Worm (Caenorhabditis elegans) whole organism, L1 larva: Measurements from ENCODE around the gene C07A12.18.

Experiments
- C16A3.4 ChIP-seq: fragments of 150-350 bp; optimal IDR thresholded peaks from 2 replicates; lab custom pipeline; 2014; ENCODE audit warnings: missing biosample characterization, missing genetic modification characterization
- aha-1 ChIP-seq: fragments of 150-350 bp; optimal IDR thresholded peaks from 2 replicates; lab custom pipeline; 2014; ENCODE audit warnings: missing biosample characterization, missing genetic modification characterization
- ama-1 ChIP-seq: fragments of 150-350 bp; optimal IDR thresholded peaks from 2 replicates; lab custom pipeline; 2014
- blmp-1 ChIP-seq: fragments of 150-350 bp; optimal IDR thresholded peaks from 2 replicates; lab custom pipeline; 2014; ENCODE audit warnings: missing biosample characterization, missing genetic modification characterization
- ceh-8 ChIP-seq: fragments of 200-800 bp; sonication (Bioruptor generic); optimal IDR thresholded peaks from 2 replicates; lab custom pipeline; 2018; ENCODE audit warnings: mild to moderate bottlenecking, missing genetic modification characterization, moderate library complexity, missing compliant biosample characterization
- ceh-88 ChIP-seq: fragments of 200-800 bp; sonication (Bioruptor generic); IDR thresholded peaks from 2 replicates; pipeline ENCODE4 v1.3.6; 2022; ENCODE audit warnings: missing genetic modification characterization, missing compliant biosample characterization
- ceh-90 ChIP-seq: sonication (generic microtip); optimal IDR thresholded peaks from 2 replicates; lab custom pipeline; 2016; ENCODE audit warnings: missing genetic modification characterization, missing compliant biosample characterization
- dpl-1 ChIP-seq, 3 experiments: fragments of 150-350 bp in 2 of 3; sonication (generic microtip) in 1 of 3; optimal IDR thresholded peaks; 2 replicates each; lab custom pipeline; 2014 to 2017; ENCODE audit warnings: missing biosample characterization in 3 of 3, missing genetic modification characterization in 3 of 3, missing genetic modification reagents in 3 of 3
- efl-1 ChIP-seq, 4 experiments: fragments of 150-350 bp; optimal IDR thresholded peaks in 3 of 4; peaks in 1 of 4; 1 replicate in 1 of 4; 2 replicates in 3 of 4; lab custom pipeline; 2014; ENCODE audit warnings: missing biosample characterization in 2 of 4, missing genetic modification characterization in 2 of 4, missing genetic modification reagents in 2 of 4
- efl-3 ChIP-seq: fragments of 200-800 bp; sonication (Bioruptor generic); optimal IDR thresholded peaks from 2 replicates; lab custom pipeline; 2018; ENCODE audit warnings: mild to moderate bottlenecking, missing genetic modification characterization, missing compliant biosample characterization
- egl-13 ChIP-seq: sonication (generic microtip); optimal IDR thresholded peaks from 2 replicates; lab custom pipeline; 2016; ENCODE audit warnings: missing genotype, missing genetic modification reagents, missing genetic modification characterization, missing compliant biosample characterization
- egl-27 ChIP-seq, 2 experiments: fragments of 150-350 bp in 1 of 2; sonication (generic microtip); optimal IDR thresholded peaks; 3 replicates each; lab custom pipeline; 2017 to 2018; ENCODE audit warnings: missing biosample characterization in 2 of 2, missing genetic modification characterization in 2 of 2, missing genetic modification reagents in 2 of 2
- elt-2 ChIP-seq: sonication (generic microtip); optimal IDR thresholded peaks from 2 replicates; lab custom pipeline; 2016; ENCODE audit warnings: missing genetic modification characterization, mild to moderate bottlenecking, inconsistent platforms, missing compliant biosample characterization, missing genetic modification reagents
- elt-3 ChIP-seq, 6 experiments: fragments of 150-350 bp in 1 of 6; sonication (generic microtip); optimal IDR thresholded peaks; 2 replicates each; lab custom pipeline; 2017 to 2018; ENCODE audit warnings: missing biosample characterization in 6 of 6, missing genetic modification characterization in 6 of 6, inconsistent platforms in 1 of 6
- fkh-10 ChIP-seq: sonication (generic microtip); optimal IDR thresholded peaks from 2 replicates; lab custom pipeline; 2017; ENCODE audit warnings: missing biosample characterization, missing genetic modification reagents, missing genetic modification characterization
- fos-1 ChIP-seq: fragments of 150-350 bp; optimal IDR thresholded peaks from 2 replicates; lab custom pipeline; 2014; ENCODE audit warnings: missing biosample characterization, missing genetic modification characterization
- grh-1 ChIP-seq: fragments of 200-800 bp; sonication (Bioruptor generic); IDR thresholded peaks from 2 replicates; pipeline ENCODE4 v1.3.6; 2022; ENCODE audit warnings: missing genetic modification reagents, missing genetic modification characterization, missing compliant biosample characterization
- hlh-17 ChIP-seq: fragments of 200-800 bp; sonication (Bioruptor generic); optimal IDR thresholded peaks from 2 replicates; lab custom pipeline; 2018; ENCODE audit warnings: missing genetic modification characterization, mild to moderate bottlenecking, missing compliant biosample characterization, moderate library complexity, borderline replicate concordance
- irx-1 ChIP-seq: sonication (generic microtip); optimal IDR thresholded peaks from 2 replicates; lab custom pipeline; 2016; ENCODE audit warnings: missing genetic modification characterization, missing compliant biosample characterization
- jun-1 ChIP-seq: fragments of 150-350 bp; optimal IDR thresholded peaks from 2 replicates; lab custom pipeline; 2014; ENCODE audit warnings: missing biosample characterization, missing genetic modification reagents, missing genetic modification characterization
- lin-13 ChIP-seq: fragments of 150-350 bp; optimal IDR thresholded peaks from 2 replicates; lab custom pipeline; 2014; ENCODE audit warnings: missing biosample characterization, missing genetic modification reagents, missing genetic modification characterization
- lin-14 ChIP-seq: fragments of 200-800 bp; sonication (Bioruptor generic); optimal IDR thresholded peaks from 2 replicates; lab custom pipeline; 2018; ENCODE audit warnings: mild to moderate bottlenecking, missing genetic modification characterization, moderate library complexity, missing compliant biosample characterization
- lin-35 ChIP-seq, 2 experiments: fragments of 150-350 bp; optimal IDR thresholded peaks; 2 replicates each; lab custom pipeline; 2014; ENCODE audit warnings: missing biosample characterization in 2 of 2, missing genetic modification characterization in 2 of 2, missing genetic modification reagents in 2 of 2
- mab-9 ChIP-seq: fragments of 200-800 bp; sonication (Bioruptor generic); IDR thresholded peaks from 2 replicates; pipeline ENCODE4 v1.3.6; 2022; ENCODE audit warnings: missing genetic modification reagents, missing genetic modification characterization, missing compliant biosample characterization
- mep-1 ChIP-seq: fragments of 150-350 bp; optimal IDR thresholded peaks from 2 replicates; lab custom pipeline; 2014; ENCODE audit warnings: missing biosample characterization, missing genetic modification characterization
- nhr-11 ChIP-seq: fragments of 150-350 bp; optimal IDR thresholded peaks from 2 replicates; lab custom pipeline; 2014; ENCODE audit warnings: missing biosample characterization, missing genetic modification characterization
- nhr-12 ChIP-seq: sonication (generic microtip); optimal IDR thresholded peaks from 2 replicates; lab custom pipeline; 2017; ENCODE audit warnings: missing biosample characterization, missing genetic modification characterization
- nhr-19 ChIP-seq: fragments of 200-800 bp; sonication (Bioruptor generic); conservative IDR thresholded peaks from 2 replicates; pipeline ENCODE4 v1.3.6; 2022; ENCODE audit warnings: missing genetic modification characterization, missing compliant biosample characterization
- nhr-20 ChIP-seq: sonication (generic microtip); optimal IDR thresholded peaks from 2 replicates; lab custom pipeline; 2016; ENCODE audit warnings: mild to moderate bottlenecking, missing genetic modification characterization, missing compliant biosample characterization
- nhr-237 ChIP-seq: fragments of 150-350 bp; optimal IDR thresholded peaks from 2 replicates; lab custom pipeline; 2014; ENCODE audit warnings: missing biosample characterization, missing genetic modification characterization
- nhr-28 ChIP-seq: fragments of 150-350 bp; optimal IDR thresholded peaks from 2 replicates; lab custom pipeline; 2014; ENCODE audit warnings: missing biosample characterization, missing genetic modification characterization
- nhr-47 ChIP-seq: sonication (generic microtip); optimal IDR thresholded peaks from 2 replicates; lab custom pipeline; 2016; ENCODE audit warnings: mild to moderate bottlenecking, missing genetic modification characterization, moderate library complexity, missing compliant biosample characterization
- nhr-71 ChIP-seq: sonication (generic microtip); optimal IDR thresholded peaks from 2 replicates; lab custom pipeline; 2016; ENCODE audit warnings: mild to moderate bottlenecking, missing genetic modification characterization, moderate library complexity, missing compliant biosample characterization
- nhr-77 ChIP-seq: fragments of 150-350 bp; optimal IDR thresholded peaks from 2 replicates; lab custom pipeline; 2014; ENCODE audit warnings: missing biosample characterization, missing genetic modification characterization
- nhr-84 ChIP-seq: sonication (generic microtip); optimal IDR thresholded peaks from 2 replicates; lab custom pipeline; 2017; ENCODE audit warnings: missing biosample characterization, missing genetic modification characterization
- nhr-85 ChIP-seq: sonication (generic microtip); peaks from one replicate; lab custom pipeline; 2016; ENCODE audit warnings: missing genetic modification characterization, inconsistent platforms, missing compliant biosample characterization
- nhr-90 ChIP-seq: sonication (generic microtip); optimal IDR thresholded peaks from 2 replicates; lab custom pipeline; 2016; ENCODE audit warnings: mild to moderate bottlenecking, missing genetic modification characterization, missing compliant biosample characterization; ENCODE audit not compliant: poor library complexity
- pag-3 ChIP-seq: sonication (generic microtip); optimal IDR thresholded peaks from 2 replicates; lab custom pipeline; 2017; ENCODE audit warnings: missing genetic modification characterization, mild to moderate bottlenecking, missing compliant biosample characterization, antibody characterized with exemption, borderline replicate concordance; ENCODE audit not compliant: insufficient read depth
- pax-3 ChIP-seq: fragments of 200-800 bp; sonication (Bioruptor generic); optimal IDR thresholded peaks from 2 replicates; lab custom pipeline; 2018; ENCODE audit warnings: mild to moderate bottlenecking, missing genetic modification characterization, moderate library complexity, missing compliant biosample characterization
- pqm-1 ChIP-seq: sonication (generic microtip); optimal IDR thresholded peaks from 3 replicates; lab custom pipeline; 2017; ENCODE audit warnings: missing biosample characterization, missing genetic modification characterization
- rnt-1 ChIP-seq: sonication (generic microtip); optimal IDR thresholded peaks from 2 replicates; lab custom pipeline; 2016; ENCODE audit warnings: mild to moderate bottlenecking, missing genetic modification characterization, moderate library complexity, missing compliant biosample characterization
- skn-1 ChIP-seq: fragments of 150-350 bp; optimal IDR thresholded peaks from 2 replicates; lab custom pipeline; 2014; ENCODE audit warnings: missing biosample characterization, missing genetic modification characterization
- snu-23 ChIP-seq: sonication (generic microtip); optimal IDR thresholded peaks from 2 replicates; lab custom pipeline; 2016; ENCODE audit warnings: missing genetic modification characterization, missing compliant biosample characterization
- sptf-1 ChIP-seq: fragments of 150-350 bp; optimal IDR thresholded peaks from 2 replicates; lab custom pipeline; 2014; ENCODE audit warnings: missing biosample characterization, missing genetic modification characterization
- sup-37 ChIP-seq: fragments of 200-800 bp; sonication (Bioruptor generic); optimal IDR thresholded peaks from 2 replicates; lab custom pipeline; 2018; ENCODE audit warnings: mild to moderate bottlenecking, missing genetic modification characterization, missing compliant biosample characterization
- swsn-7 ChIP-seq: sonication (generic microtip); optimal IDR thresholded peaks from 2 replicates; lab custom pipeline; 2016; ENCODE audit warnings: missing genetic modification characterization, missing compliant biosample characterization
- unc-86 ChIP-seq: sonication (generic microtip); optimal IDR thresholded peaks from 2 replicates; lab custom pipeline; 2016; ENCODE audit warnings: missing genetic modification characterization, missing compliant biosample characterization
- unc-98 ChIP-seq: fragments of 200-800 bp; sonication (Bioruptor generic); IDR thresholded peaks from 2 replicates; pipeline ENCODE4 v1.3.6; 2022; ENCODE audit warnings: missing genetic modification characterization, missing compliant biosample characterization
- vab-15 ChIP-seq: sonication (generic microtip); optimal IDR thresholded peaks from 2 replicates; lab custom pipeline; 2017; ENCODE audit warnings: missing genotype, mild to moderate bottlenecking, missing genetic modification characterization, missing compliant biosample characterization
- ztf-11 ChIP-seq, 2 experiments: sonication (generic microtip); optimal IDR thresholded peaks; 2 replicates each; lab custom pipeline; 2016 to 2017; ENCODE audit warnings: missing genetic modification characterization in 2 of 2, missing biosample characterization in 1 of 2, missing compliant biosample characterization in 1 of 2

The C07A12.18 gene

DNA sequence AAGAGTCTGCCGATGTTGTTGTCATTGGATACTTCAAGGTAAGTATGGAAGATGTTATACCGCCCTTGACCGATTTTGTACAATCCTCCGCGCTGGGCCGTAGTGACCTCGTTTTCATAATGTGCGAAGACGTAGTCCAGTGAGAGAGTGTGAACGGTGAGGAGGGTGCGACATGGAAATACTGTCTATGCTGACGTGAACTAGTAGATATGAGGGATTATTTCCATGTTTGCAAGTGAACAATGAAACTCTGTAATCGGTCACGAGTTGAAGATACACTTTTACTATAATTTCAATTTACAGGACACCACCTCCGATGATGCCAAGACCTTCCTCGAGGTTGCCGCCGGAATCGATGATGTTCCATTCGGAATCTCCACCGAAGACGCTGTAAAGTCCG is 24.9 kb downstream of the C07A12.18 start (continued):
- TF ChIP-seq nhr-77: no peak

DNA sequence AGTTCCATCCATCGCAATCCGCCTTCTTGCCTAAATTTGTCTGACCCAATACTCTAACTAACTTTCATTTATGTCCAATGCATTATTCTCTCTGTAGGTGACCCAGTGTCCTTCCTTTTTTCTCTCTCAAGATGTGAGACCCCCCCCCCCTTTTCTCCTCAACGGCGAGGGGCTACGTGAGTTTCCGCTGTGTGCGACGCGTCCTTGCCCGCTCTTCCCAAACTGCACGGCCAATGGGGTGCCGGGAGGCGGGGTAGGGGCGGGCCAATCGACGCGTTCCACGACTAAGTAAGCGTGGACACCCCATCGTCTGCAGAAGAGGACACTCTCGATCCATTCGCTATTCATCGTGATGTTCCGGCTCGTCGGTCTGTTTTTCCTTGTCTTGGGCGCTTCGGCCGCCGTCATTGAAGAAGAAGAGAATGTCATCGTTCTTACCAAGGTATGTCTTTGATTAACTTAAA is 25.8 kb downstream of the C07A12.18 start, which contains the start of gene pdi-2:
Gene pdi-2, plus strand, starts transcription at position 269 of the 464 bp plus-strand sequence.
- peak; percentile 24 for TF ChIP-seq fos-1
- peak; percentile 39 to 54 for TF ChIP-seq efl-1 (optimal IDR thresholded peaks at IDR 0.05; lab: Kevin White, UChicago)
- TF ChIP-seq efl-1 (GFP tag; optimal IDR thresholded peaks at IDR 0.05 in 1 of 2; lab: Kevin White, UChicago): peak; percentile 5 to 89
- no peak for TF ChIP-seq hlh-17 (GFP tag; lab: Kevin White, UChicago)
- peak; percentile 76 for TF ChIP-seq nhr-47 (tag; lab: Kevin White, UChicago)
- TF ChIP-seq nhr-77: peak; percentile 61
- no peak for TF ChIP-seq nhr-12 (tag; lab: Kevin White, UChicago)
- peak; percentile 53 for TF ChIP-seq fkh-10 (GFP tag; lab: Kevin White, UChicago)
- TF ChIP-seq snu-23 (GFP tag; lab: Kevin White, UChicago): peak; percentile 61
- TF ChIP-seq sup-37 (GFP tag; lab: Kevin White, UChicago): peak; percentile 45
- TF ChIP-seq jun-1 (tag; lab: Kevin White, UChicago): peak; percentile 37
- TF ChIP-seq unc-98 (GFP tag; lab: Robert Waterston, UW): no peak
- TF ChIP-seq elt-3 (tag; optimal IDR thresholded peaks at IDR 0.05; lab: Kevin White, UChicago): peak in 4 of 6 experiments; percentile 4 to 75 (median 46)
- peak; percentile 51 for TF ChIP-seq ceh-8 (GFP tag; lab: Kevin White, UChicago)
- TF ChIP-seq nhr-11 (tag; lab: Kevin White, UChicago): no peak
- no peak for TF ChIP-seq vab-15 (tag; lab: Kevin White, UChicago)
- no peak for TF ChIP-seq sptf-1 (tag; lab: Kevin White, UChicago)
- peak; percentile 72 for TF ChIP-seq nhr-20 (tag; lab: Kevin White, UChicago)
- peak; percentile 61 for TF ChIP-seq aha-1 (tag; lab: Kevin White, UChicago)
- no peak for TF ChIP-seq egl-27 (tag; optimal IDR thresholded peaks at IDR 0.05; lab: Kevin White, UChicago)
- TF ChIP-seq unc-86 (tag; lab: Kevin White, UChicago): peak; percentile 44
- TF ChIP-seq ama-1 (lab: Kevin White, UChicago): peak; percentile 69
- peak; percentile 92 for TF ChIP-seq grh-1 (GFP tag; lab: Robert Waterston, UW)
- peak; percentile 62 for TF ChIP-seq rnt-1 (tag; lab: Kevin White, UChicago)
- TF ChIP-seq ztf-11 (tag; optimal IDR thresholded peaks at IDR 0.05; lab: Kevin White, UChicago): peak in 1 of 2 experiments; percentile 50
- no peak for TF ChIP-seq pqm-1 (tag; lab: Kevin White, UChicago)
- TF ChIP-seq swsn-7 (tag; lab: Kevin White, UChicago): peak; percentile 77
- TF ChIP-seq nhr-71: peak; percentile 81
- TF ChIP-seq nhr-84: no peak
- TF ChIP-seq nhr-237 (tag; lab: Kevin White, UChicago): no peak
- TF ChIP-seq C16A3.4 (tag; lab: Kevin White, UChicago): peak; percentile 49
- TF ChIP-seq lin-35 (GFP tag; optimal IDR thresholded peaks at IDR 0.05; lab: Kevin White, UChicago): peak; percentile 48 to 73
- TF ChIP-seq nhr-85 (tag; lab: Kevin White, UChicago): peak; percentile 98
- no peak for TF ChIP-seq pag-3
- peak; percentile 97 for TF ChIP-seq lin-14
- TF ChIP-seq efl-3 (GFP tag; lab: Kevin White, UChicago): peak; percentile 40
- TF ChIP-seq nhr-19 (GFP tag; lab: Robert Waterston, UW): peak; percentile 87
- peak; percentile 92 for TF ChIP-seq blmp-1 (tag; lab: Kevin White, UChicago)
- peak; percentile 79 for TF ChIP-seq mep-1 (tag; lab: Kevin White, UChicago)
- TF ChIP-seq nhr-28: no peak
- TF ChIP-seq nhr-90: peak; percentile 80
- peak; percentile 55 for TF ChIP-seq irx-1 (tag; lab: Kevin White, UChicago)
- peak; percentile 61 for TF ChIP-seq elt-2 (tag; lab: Kevin White, UChicago)
- TF ChIP-seq mab-9 (GFP tag; lab: Robert Waterston, UW): peak; percentile 69
- peak; percentile 46 for TF ChIP-seq skn-1 (tag; lab: Kevin White, UChicago)
- peak; percentile 20 for TF ChIP-seq egl-13 (tag; lab: Kevin White, UChicago)
- TF ChIP-seq dpl-1 (GFP tag; optimal IDR thresholded peaks at IDR 0.05; lab: Kevin White, UChicago): peak; percentile 23 to 39 (median 32)
- TF ChIP-seq ceh-88 (GFP tag; lab: Robert Waterston, UW): no peak
- peak; percentile 75 for TF ChIP-seq lin-13 (GFP tag; lab: Kevin White, UChicago)
- peak; percentile 73 for TF ChIP-seq pax-3 (tag; lab: Kevin White, UChicago)
- TF ChIP-seq ceh-90: no peak
